Fruit fly (Drosophila melanogaster) whole organism, pupa: Measurements from ENCODE around the gene Arv1.
A peak's percentile ranks its signal among the peaks of the same experiment; 100 is the strongest.

ENCODE experiments used
- CG13204 ChIP-seq: fragments of 200-800 bp; sonication (Bioruptor generic); optimal IDR thresholded peaks from 2 replicates; lab custom pipeline; 2018; ENCODE audit warnings: missing biosample characterization, mild to moderate bottlenecking, missing genetic modification characterization, moderate library complexity
- CG14655 ChIP-seq: fragments of 200-800 bp; sonication (Bioruptor generic); optimal IDR thresholded peaks from 3 replicates; lab custom pipeline; 2017; ENCODE audit warnings: mild to moderate bottlenecking, missing biosample characterization, missing genetic modification reagents, missing genetic modification characterization
- CG17806 ChIP-seq: fragments of 200-800 bp; sonication (Bioruptor generic); optimal IDR thresholded peaks from 2 replicates; lab custom pipeline; 2018; ENCODE audit warnings: missing biosample characterization, mild to moderate bottlenecking, missing genetic modification characterization, moderate library complexity
- CG32121 ChIP-seq: fragments of 200-800 bp; sonication (Bioruptor generic); IDR thresholded peaks from 2 replicates; pipeline ENCODE4 v1.3.6; 2022; ENCODE audit warnings: missing biosample characterization, missing genetic modification characterization
- CG34367 ChIP-seq: fragments of 200-800 bp; sonication (Bioruptor generic); optimal IDR thresholded peaks from 2 replicates; lab custom pipeline; 2018; ENCODE audit warnings: missing biosample characterization, mild to moderate bottlenecking, missing genetic modification characterization
- CG4496 ChIP-seq: fragments of 200-800 bp; sonication (Bioruptor generic); IDR thresholded peaks from 3 replicates; pipeline ENCODE4 v1.3.6; 2022; ENCODE audit warnings: missing biosample characterization, missing genetic modification characterization
- CG8301 ChIP-seq: fragments of 200-800 bp; sonication (Bioruptor generic); optimal IDR thresholded peaks from 2 replicates; lab custom pipeline; 2018; ENCODE audit warnings: missing biosample characterization, mild to moderate bottlenecking, missing genetic modification characterization
- CG9948 ChIP-seq: fragments of 200-800 bp; sonication (Bioruptor generic); optimal IDR thresholded peaks from 2 replicates; lab custom pipeline; 2018; ENCODE audit warnings: missing biosample characterization, mild to moderate bottlenecking, missing genetic modification characterization, moderate library complexity
- EcR ChIP-seq: fragments of 200-800 bp; sonication (Bioruptor generic); optimal IDR thresholded peaks from 3 replicates; lab custom pipeline; 2019; ENCODE audit warnings: missing biosample characterization, missing genetic modification characterization, mild to moderate bottlenecking, moderate library complexity, missing genetic modification reagents
- Snoo ChIP-seq: fragments of 200-800 bp; sonication (Bioruptor generic); optimal IDR thresholded peaks from 3 replicates; lab custom pipeline; 2017; ENCODE audit warnings: missing biosample characterization, mild to moderate bottlenecking, missing genetic modification characterization, inconsistent platforms

- peak; percentile 4 for TF ChIP-seq CG9948 (tag; lab: Kevin White, UChicago)
- no peak for TF ChIP-seq CG13204 (GFP tag; lab: Kevin White, UChicago)
- peak; percentile 44 for TF ChIP-seq CG8301 (tag; lab: Kevin White, UChicago)
- no peak for TF ChIP-seq CG34367 (tag; lab: Kevin White, UChicago)
- TF ChIP-seq CG14655: no peak
- TF ChIP-seq CG32121 (GFP tag; lab: Robert Waterston, UW): peak; percentile 67
- peak; percentile 38 for TF ChIP-seq CG17806 (tag; lab: Kevin White, UChicago)
- no peak for TF ChIP-seq EcR
- no peak; the same call in 2 of the 3 replicates for TF ChIP-seq CG4496 (GFP tag; lab: Robert Waterston, UW)
- TF ChIP-seq Snoo (tag; lab: Kevin White, UChicago): peak; percentile 16
These were observed 4.9 kb downstream of the Arv1 start for dm6 chr3L:21524071-21524889.
